Worm (Caenorhabditis elegans) whole organism, L4 larva: ENCODE data around the gene C37C3.1.

ENCODE experiments used
- aly-2 ChIP-seq: sonication (generic microtip); optimal IDR thresholded peaks from 2 replicates; lab custom pipeline; 2018; ENCODE audit warnings: missing biosample characterization, missing genetic modification characterization
- arid-1 ChIP-seq: fragments of 200-800 bp; sonication (Bioruptor generic); conservative IDR thresholded peaks from 2 replicates; pipeline ENCODE4 v1.3.6; 2022; ENCODE audit warnings: missing genetic modification reagents, missing genetic modification characterization, missing compliant biosample characterization
- fos-1 ChIP-seq: fragments of 150-350 bp; optimal IDR thresholded peaks from 2 replicates; lab custom pipeline; 2014; ENCODE audit warnings: missing biosample characterization, missing genetic modification characterization
- jun-1 ChIP-seq: fragments of 150-350 bp; optimal IDR thresholded peaks from 2 replicates; lab custom pipeline; 2014; ENCODE audit warnings: missing biosample characterization, missing genetic modification reagents, missing genetic modification characterization
- unc-39 ChIP-seq: sonication (generic microtip); optimal IDR thresholded peaks from 2 replicates; lab custom pipeline; 2017; ENCODE audit warnings: missing biosample characterization, missing genetic modification characterization
- unc-62 ChIP-seq, 3 experiments: fragments of 150-350 bp in 1 of 3; sonication (generic microtip); optimal IDR thresholded peaks in 2 of 3; peaks in 1 of 3; 1 replicate in 1 of 3; 2 replicates in 2 of 3; lab custom pipeline; 2014 to 2017; ENCODE audit warnings: missing biosample characterization in 3 of 3, missing genetic modification characterization in 3 of 3, missing genetic modification reagents in 3 of 3, missing genotype in 1 of 3

- no peak for TF ChIP-seq unc-39 (tag; lab: Kevin White, UChicago)
- TF ChIP-seq arid-1 = no peak
- TF ChIP-seq aly-2 = no peak
- TF ChIP-seq fos-1 (tag; lab: Kevin White, UChicago) = no peak
- TF ChIP-seq jun-1 (tag; lab: Kevin White, UChicago) = no peak
- no peak for TF ChIP-seq unc-62 (GFP tag; optimal IDR thresholded peaks at IDR 0.05 in 1 of 2; lab: Kevin White, UChicago)
- TF ChIP-seq unc-62 (tag; optimal IDR thresholded peaks at IDR 0.05; lab: Kevin White, UChicago) = no peak
Observed at ce11 chrV:7856641-7857040, 1.1 kb upstream of the C37C3.1 start.
